Fruit fly (Drosophila melanogaster) whole organism, embryonic: ENCODE results near the gene CG8097.
A peak's percentile ranks its signal among the peaks of the same experiment; 100 is the strongest.

Source experiments
- Ada2b ChIP-seq: fragments of 200-800 bp; sonication (Bioruptor generic); IDR thresholded peaks from 2 replicates; pipeline ENCODE4 v1.3.6; 2022; ENCODE audit warnings: missing biosample characterization, missing genetic modification characterization
- Asciz ChIP-seq: fragments of 200-800 bp; sonication (Bioruptor generic); optimal IDR thresholded peaks from 2 replicates; lab custom pipeline; 2017; ENCODE audit warnings: missing biosample characterization, mild to moderate bottlenecking, missing genetic modification characterization, missing genetic modification reagents
- Atf6 ChIP-seq: fragments of 200-800 bp; sonication (Bioruptor generic); IDR thresholded peaks from 2 replicates; pipeline ENCODE4 v1.3.6; 2022; ENCODE audit warnings: missing biosample characterization, missing genetic modification characterization
- B-H1 ChIP-seq: fragments of 200-800 bp; sonication (Bioruptor generic); IDR thresholded peaks from 3 replicates; pipeline ENCODE4 v1.3.6; 2022; ENCODE audit warnings: missing biosample characterization, missing genetic modification characterization
- CG1024 ChIP-seq: fragments of 200-800 bp; sonication (Bioruptor generic); IDR thresholded peaks from 2 replicates; pipeline ENCODE4 v1.3.6; 2022; ENCODE audit warnings: missing biosample characterization, missing genetic modification characterization
- CG10959 ChIP-seq: fragments of 200-800 bp; sonication (Bioruptor generic); IDR thresholded peaks from 2 replicates; pipeline ENCODE4 v1.3.6; 2022; ENCODE audit warnings: missing biosample characterization, missing genetic modification characterization
- CG11456 ChIP-seq: fragments of 200-800 bp; sonication (Bioruptor generic); IDR thresholded peaks from 3 replicates; pipeline ENCODE4 v1.3.6; 2022; ENCODE audit warnings: missing biosample characterization, missing genetic modification characterization
- CG12391 ChIP-seq: fragments of 200-800 bp; sonication (Bioruptor generic); optimal IDR thresholded peaks from 3 replicates; lab custom pipeline; 2018; ENCODE audit warnings: missing biosample characterization, mild to moderate bottlenecking, missing genetic modification characterization, moderate library complexity
- CG13424 ChIP-seq: fragments of 200-800 bp; sonication (Bioruptor generic); optimal IDR thresholded peaks from 2 replicates; lab custom pipeline; 2019; ENCODE audit warnings: missing biosample characterization, mild to moderate bottlenecking, missing genetic modification characterization, moderate library complexity
- CG14667 ChIP-seq: fragments of 200-800 bp; sonication (Bioruptor generic); IDR thresholded peaks from 2 replicates; pipeline ENCODE4 v1.3.6; 2022; ENCODE audit warnings: missing biosample characterization, missing genetic modification characterization
- CG15269 ChIP-seq: fragments of 200-800 bp; sonication (Bioruptor generic); optimal IDR thresholded peaks from 2 replicates; lab custom pipeline; 2018; ENCODE audit warnings: missing biosample characterization, mild to moderate bottlenecking, missing genetic modification characterization, moderate library complexity
- CG16815 ChIP-seq: fragments of 200-800 bp; sonication (Bioruptor generic); optimal IDR thresholded peaks from 3 replicates; lab custom pipeline; 2017; ENCODE audit warnings: missing biosample characterization, mild to moderate bottlenecking, missing genetic modification characterization
- CG3065 ChIP-seq: fragments of 200-800 bp; sonication (Bioruptor generic); optimal IDR thresholded peaks from 2 replicates; lab custom pipeline; 2016; ENCODE audit warnings: missing biosample characterization, missing genetic modification characterization
- CG31441 ChIP-seq: fragments of 200-800 bp; sonication (Bioruptor generic); IDR thresholded peaks from 2 replicates; pipeline ENCODE4 v1.3.6; 2022; ENCODE audit warnings: missing biosample characterization, missing genetic modification characterization
- CG34422 ChIP-seq: fragments of 200-800 bp; sonication (Bioruptor generic); IDR thresholded peaks from 3 replicates; pipeline ENCODE4 v1.3.6; 2022; ENCODE audit warnings: missing biosample characterization, missing genetic modification characterization
- CG3838 ChIP-seq: fragments of 200-800 bp; sonication (Bioruptor generic); optimal IDR thresholded peaks from 3 replicates; lab custom pipeline; 2016; ENCODE audit warnings: missing biosample characterization, missing genetic modification characterization
- CG4617 ChIP-seq: fragments of 200-800 bp; sonication (Bioruptor generic); optimal IDR thresholded peaks from 3 replicates; lab custom pipeline; 2016; ENCODE audit warnings: missing biosample characterization, missing genetic modification characterization, borderline replicate concordance
- CG4707 ChIP-seq: fragments of 200-800 bp; sonication (Bioruptor generic); optimal IDR thresholded peaks from 2 replicates; lab custom pipeline; 2018; ENCODE audit warnings: missing biosample characterization, mild to moderate bottlenecking, missing genetic modification characterization, moderate library complexity
- CG8388 ChIP-seq: fragments of 200-800 bp; sonication (Bioruptor generic); optimal IDR thresholded peaks from 2 replicates; lab custom pipeline; 2019; ENCODE audit warnings: missing biosample characterization, mild to moderate bottlenecking, missing genetic modification characterization, moderate library complexity
- CG8944 ChIP-seq: fragments of 200-800 bp; sonication (Bioruptor generic); optimal IDR thresholded peaks from 3 replicates; lab custom pipeline; 2016; ENCODE audit warnings: missing biosample characterization, missing genetic modification characterization
- CG9876 ChIP-seq: fragments of 200-800 bp; sonication (Bioruptor generic); optimal IDR thresholded peaks from 2 replicates; lab custom pipeline; 2016; ENCODE audit warnings: missing biosample characterization, missing genetic modification characterization
- Dip3 ChIP-seq: fragments of 200-800 bp; sonication (Bioruptor generic); optimal IDR thresholded peaks from 3 replicates; lab custom pipeline; 2016; ENCODE audit warnings: missing biosample characterization, missing genetic modification characterization
- Ets65A ChIP-seq: fragments of 200-800 bp; sonication (Bioruptor generic); peaks from one replicate; lab custom pipeline; 2016; ENCODE audit warnings: missing biosample characterization, missing genetic modification characterization
- H15 ChIP-seq: fragments of 200-800 bp; sonication (Bioruptor generic); IDR thresholded peaks from 3 replicates; pipeline ENCODE4 v1.3.6; 2022; ENCODE audit warnings: missing biosample characterization, missing genetic modification characterization
- HLH54F ChIP-seq: fragments of 200-800 bp; sonication (Bioruptor generic); optimal IDR thresholded peaks from 3 replicates; lab custom pipeline; 2016; ENCODE audit warnings: missing biosample characterization, missing genetic modification characterization
- Hmx ChIP-seq: fragments of 200-800 bp; sonication (Bioruptor generic); optimal IDR thresholded peaks from 2 replicates; lab custom pipeline; 2016; ENCODE audit warnings: missing biosample characterization, missing genetic modification characterization
- Med ChIP-seq: fragments of 200-800 bp; sonication (Bioruptor generic); peaks from one replicate; lab custom pipeline; 2016; ENCODE audit warnings: missing biosample characterization, missing genetic modification characterization, mild to moderate bottlenecking, inconsistent platforms, moderate library complexity
- Nf-YA ChIP-seq: fragments of 200-800 bp; sonication (Bioruptor generic); IDR thresholded peaks from 2 replicates; pipeline ENCODE4 v1.3.6; 2022; ENCODE audit warnings: missing biosample characterization, missing genetic modification characterization
- Oli ChIP-seq: fragments of 200-800 bp; sonication (Bioruptor generic); optimal IDR thresholded peaks from 2 replicates; lab custom pipeline; 2018; ENCODE audit warnings: missing biosample characterization, mild to moderate bottlenecking, missing genetic modification characterization, moderate library complexity
- Ptx1 ChIP-seq: fragments of 200-800 bp; sonication (Bioruptor generic); IDR thresholded peaks from 2 replicates; pipeline ENCODE4 v1.3.6; 2022; ENCODE audit warnings: missing biosample characterization, missing genetic modification characterization
- Sin3A ChIP-seq: fragments of >200 bp; optimal IDR thresholded peaks from 2 replicates; lab custom pipeline; 2018
- Six4 ChIP-seq: fragments of 200-800 bp; sonication (Bioruptor generic); optimal IDR thresholded peaks from 2 replicates; lab custom pipeline; 2016; ENCODE audit warnings: missing biosample characterization, missing genetic modification characterization
- bowl ChIP-seq: fragments of 200-800 bp; sonication (Bioruptor generic); IDR thresholded peaks from 2 replicates; pipeline ENCODE4 v1.3.6; 2022; ENCODE audit warnings: missing biosample characterization, missing genetic modification characterization
- da ChIP-seq: fragments of 200-800 bp; sonication (Bioruptor generic); optimal IDR thresholded peaks from 2 replicates; lab custom pipeline; 2016; ENCODE audit warnings: missing biosample characterization, missing genetic modification characterization
- dmrt11E ChIP-seq: fragments of 200-800 bp; sonication (Bioruptor generic); optimal IDR thresholded peaks from 3 replicates; lab custom pipeline; 2018; ENCODE audit warnings: missing biosample characterization, mild to moderate bottlenecking, missing genetic modification characterization, moderate library complexity
- dmrt99B ChIP-seq: fragments of 200-800 bp; sonication (Bioruptor generic); optimal IDR thresholded peaks from 2 replicates; lab custom pipeline; 2018; ENCODE audit warnings: missing biosample characterization, mild to moderate bottlenecking, missing genetic modification characterization, moderate library complexity
- dysf ChIP-seq: fragments of 200-800 bp; sonication (Bioruptor generic); IDR thresholded peaks from 3 replicates; pipeline ENCODE4 v1.3.6; 2022; ENCODE audit warnings: missing biosample characterization, missing genetic modification characterization
- gcm ChIP-seq: fragments of 200-800 bp; sonication (Bioruptor generic); optimal IDR thresholded peaks from 2 replicates; lab custom pipeline; 2019; ENCODE audit warnings: missing biosample characterization, mild to moderate bottlenecking, missing genetic modification characterization, moderate library complexity
- gem ChIP-seq: fragments of 200-800 bp; sonication (Bioruptor generic); optimal IDR thresholded peaks from 2 replicates; lab custom pipeline; 2019; ENCODE audit warnings: missing biosample characterization, mild to moderate bottlenecking, missing genetic modification characterization, moderate library complexity
- ken ChIP-seq: fragments of 200-800 bp; sonication (Bioruptor generic); IDR thresholded peaks from 3 replicates; pipeline ENCODE4 v1.3.6; 2022; ENCODE audit warnings: missing biosample characterization, missing genetic modification characterization
- klu ChIP-seq: fragments of 200-800 bp; sonication (Bioruptor generic); IDR thresholded peaks from 2 replicates; pipeline ENCODE4 v1.3.6; 2022; ENCODE audit warnings: missing biosample characterization, missing genetic modification characterization
- kni ChIP-seq: fragments of 200-800 bp; sonication (Bioruptor generic); optimal IDR thresholded peaks from 3 replicates; lab custom pipeline; 2017; ENCODE audit warnings: mild to moderate bottlenecking, missing biosample characterization, missing genetic modification reagents, missing genetic modification characterization
- pan ChIP-seq, 4 experiments: fragments of >200 bp in 3 of 4; fragments of 200-800 bp in 1 of 4; sonication (Bioruptor generic) in 1 of 4; optimal IDR thresholded peaks in 3 of 4; IDR thresholded peaks in 1 of 4; 2 replicates each; pipeline versions ENCODE4 v1.3.6 to Lab custom; 2017 to 2022; ENCODE audit warnings: missing biosample characterization in 2 of 4, missing genetic modification characterization in 2 of 4, mixed read lengths in 1 of 4
- phol ChIP-seq: fragments of 200-800 bp; sonication (Bioruptor generic); optimal IDR thresholded peaks from 3 replicates; lab custom pipeline; 2018; ENCODE audit warnings: missing biosample characterization, mild to moderate bottlenecking, missing genetic modification characterization, moderate library complexity
- run ChIP-seq: fragments of 200-800 bp; sonication (Bioruptor generic); optimal IDR thresholded peaks from 3 replicates; lab custom pipeline; 2018; ENCODE audit warnings: missing biosample characterization, mild to moderate bottlenecking, missing genetic modification characterization
- ttk ChIP-seq: fragments of 200-800 bp; sonication (Bioruptor generic); IDR thresholded peaks from 2 replicates; pipeline ENCODE4 v2.1.2; 2022; ENCODE audit warnings: missing biosample characterization, missing genetic modification characterization
- wek ChIP-seq: fragments of 200-800 bp; sonication (Bioruptor generic); optimal IDR thresholded peaks from 3 replicates; lab custom pipeline; 2018; ENCODE audit warnings: missing biosample characterization, mild to moderate bottlenecking, missing genetic modification characterization, moderate library complexity
- z ChIP-seq: fragments of 200-800 bp; sonication (Bioruptor generic); IDR thresholded peaks from 3 replicates; pipeline ENCODE4 v1.3.6; 2022; ENCODE audit warnings: missing biosample characterization, missing genetic modification characterization
- zfh1 ChIP-seq: fragments of 200-800 bp; sonication (Bioruptor generic); IDR thresholded peaks from 3 replicates; pipeline ENCODE4 v1.3.6; 2022; ENCODE audit warnings: missing biosample characterization, missing genetic modification characterization

CG8097 gene

DNA sequence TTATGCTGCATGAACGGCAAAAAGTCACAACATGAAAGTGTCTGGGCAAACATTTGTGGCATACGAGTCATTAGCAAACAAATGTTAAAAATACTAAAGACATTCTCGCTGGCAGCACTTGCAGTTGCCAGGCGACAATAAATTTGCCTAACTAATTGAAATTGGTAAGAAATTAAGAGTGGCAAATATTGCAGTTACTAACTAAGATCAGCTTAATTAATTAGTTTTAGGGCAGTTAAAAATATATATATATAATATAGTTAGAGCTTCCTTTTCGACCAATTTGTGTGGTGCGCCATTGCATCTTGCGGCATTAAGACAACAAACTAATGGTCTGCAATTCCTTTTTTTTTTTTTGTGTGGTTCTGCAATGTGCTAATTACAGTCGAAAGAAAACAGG is 35.0 kb downstream of the CG8097 start (continued):
- TF ChIP-seq H15 (GFP tag; lab: Robert Waterston, UW), result 0 out of 3 replicates have a peak, but pooled peaks have one; percentile 35
- TF ChIP-seq CG12391 (tag; lab: Kevin White, UChicago), result peak; percentile 47
- no peak for TF ChIP-seq Atf6 (GFP tag; lab: Robert Waterston, UW)
- no peak for TF ChIP-seq run (tag; lab: Kevin White, UChicago)
- peak; percentile 23 for TF ChIP-seq dmrt99B (tag; lab: Kevin White, UChicago)
- TF ChIP-seq Med (GFP tag; lab: Kevin White, UChicago), result peak; percentile 13
- no peak for TF ChIP-seq klu
- TF ChIP-seq gem, result peak; percentile 66
- TF ChIP-seq dmrt11E, result peak; percentile 49
- no peak for TF ChIP-seq CG9876 (GFP tag; lab: Kevin White, UChicago)
- TF ChIP-seq Ada2b (GFP tag; lab: Robert Waterston, UW), result peak; percentile 43
- TF ChIP-seq Ptx1 (GFP tag; lab: Robert Waterston, UW), result peak; percentile 36; the same call in 1 of the 2 replicates
- 0 out of 2 replicates have a peak, but pooled peaks have one; percentile 28 for TF ChIP-seq CG10959 (GFP tag; lab: Robert Waterston, UW)
- TF ChIP-seq ken (GFP tag; lab: Robert Waterston, UW), result peak; percentile 54; the same call in 1 of the 3 replicates
- no peak for TF ChIP-seq gcm (GFP tag; lab: Kevin White, UChicago)
- peak; percentile 42 for TF ChIP-seq CG8388 (GFP tag; lab: Kevin White, UChicago)
- TF ChIP-seq B-H1 (GFP tag; lab: Robert Waterston, UW), result peak; percentile 47; the same call in 1 of the 3 replicates
- TF ChIP-seq dysf (GFP tag; lab: Robert Waterston, UW), result peak; percentile 45; the same call in 1 of the 3 replicates
- no peak for TF ChIP-seq Six4 (GFP tag; lab: Kevin White, UChicago)
- 0 out of 2 replicates have a peak, but pooled peaks have one; percentile 23 for TF ChIP-seq CG1024 (GFP tag; lab: Robert Waterston, UW)
- peak; percentile 36; the same call in 1 of the 3 replicates for TF ChIP-seq CG34422
- peak; percentile 55; the same call in 1 of the 2 replicates for TF ChIP-seq ttk (GFP tag; lab: Robert Waterston, UW)
- peak; percentile 75 for TF ChIP-seq zfh1
- no peak for TF ChIP-seq Ets65A (GFP tag; lab: Kevin White, UChicago)

DNA sequence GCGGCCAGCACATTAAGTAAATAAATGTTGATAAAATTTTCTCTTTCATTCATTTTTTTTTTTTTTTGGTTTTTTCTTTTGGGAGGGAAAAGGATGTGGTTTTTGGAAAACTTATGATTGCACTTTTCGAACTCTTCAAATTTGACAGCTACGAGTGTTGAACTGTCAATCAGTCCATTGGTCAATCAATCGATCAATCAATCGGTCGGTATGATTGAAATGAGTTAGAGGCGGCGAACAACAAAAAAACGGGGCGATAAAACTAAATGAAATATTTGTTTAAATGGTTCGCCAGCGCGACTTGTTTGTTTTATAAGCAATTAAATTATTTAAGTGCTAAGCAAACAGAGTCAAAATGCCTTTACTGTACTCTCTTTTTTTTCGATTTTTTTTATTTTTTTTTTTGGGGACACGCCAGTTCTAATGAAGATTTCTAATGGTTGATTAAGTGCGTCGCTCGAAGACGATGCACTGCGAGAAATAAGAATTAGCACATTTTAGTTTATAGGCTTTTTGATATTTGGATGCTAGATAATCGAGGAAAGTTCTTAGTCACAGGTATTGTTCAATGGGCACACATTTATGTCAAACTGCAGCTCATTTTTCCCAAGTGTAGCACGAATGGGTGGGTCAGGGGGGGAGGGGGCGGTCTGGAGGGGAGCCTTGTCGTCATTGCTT is 36.1 kb downstream of the CG8097 start:
- TF ChIP-seq da (GFP tag; lab: Kevin White, UChicago), result peak; percentile 51
- TF ChIP-seq CG3065 (GFP tag; lab: Kevin White, UChicago), result peak; percentile 37
- no peak for TF ChIP-seq CG3838 (GFP tag; lab: Kevin White, UChicago)
- no peak for TF ChIP-seq Hmx
- TF ChIP-seq kni (GFP tag; lab: Kevin White, UChicago), result no peak
- peak; percentile 65 for TF ChIP-seq Asciz (GFP tag; lab: Kevin White, UChicago)
- peak; percentile 66 for TF ChIP-seq CG8944 (GFP tag; lab: Kevin White, UChicago)
- no peak for TF ChIP-seq z
- no peak for TF ChIP-seq Sin3A (lab: Kevin White, UChicago)
- peak; percentile 58 for TF ChIP-seq CG16815 (GFP tag; lab: Kevin White, UChicago)
- TF ChIP-seq CG15269 (tag; lab: Kevin White, UChicago), result peak; percentile 81
- peak; percentile 88 for TF ChIP-seq CG11456 (GFP tag; lab: Robert Waterston, UW)
- peak; percentile 55 for TF ChIP-seq wek (GFP tag; lab: Kevin White, UChicago)
- no peak for TF ChIP-seq pan (optimal IDR thresholded peaks at IDR 0.05; lab: Kevin White, UChicago)
- peak in 1 of 2 experiments; percentile 73 for TF ChIP-seq pan (GFP tag; optimal IDR thresholded peaks at IDR 0.05 in 1 of 2, IDR thresholded peaks at IDR 0.05 in 1 of 2)
- TF ChIP-seq phol, result peak; percentile 82
- peak; percentile 98 for TF ChIP-seq Ets65A (GFP tag; lab: Kevin White, UChicago)
- peak; percentile 69 for TF ChIP-seq CG14667 (GFP tag; lab: Robert Waterston, UW)
- peak; percentile 85 for TF ChIP-seq Oli (tag; lab: Kevin White, UChicago)
- peak; percentile 59 for TF ChIP-seq HLH54F (GFP tag; lab: Kevin White, UChicago)
- TF ChIP-seq Dip3, result peak; percentile 63
- peak; percentile 29; the same call in 1 of the 2 replicates for TF ChIP-seq bowl (GFP tag; lab: Robert Waterston, UW)
- peak; percentile 72 for TF ChIP-seq CG4707 (GFP tag; lab: Kevin White, UChicago)
- peak; percentile 53 for TF ChIP-seq CG4617 (GFP tag; lab: Kevin White, UChicago)
- peak; percentile 54 for TF ChIP-seq Nf-YA
- TF ChIP-seq CG13424 (tag; lab: Kevin White, UChicago), result peak; percentile 82
- peak; percentile 81 for TF ChIP-seq CG31441 (GFP tag; lab: Robert Waterston, UW)
